In the genomic region with DNA sequence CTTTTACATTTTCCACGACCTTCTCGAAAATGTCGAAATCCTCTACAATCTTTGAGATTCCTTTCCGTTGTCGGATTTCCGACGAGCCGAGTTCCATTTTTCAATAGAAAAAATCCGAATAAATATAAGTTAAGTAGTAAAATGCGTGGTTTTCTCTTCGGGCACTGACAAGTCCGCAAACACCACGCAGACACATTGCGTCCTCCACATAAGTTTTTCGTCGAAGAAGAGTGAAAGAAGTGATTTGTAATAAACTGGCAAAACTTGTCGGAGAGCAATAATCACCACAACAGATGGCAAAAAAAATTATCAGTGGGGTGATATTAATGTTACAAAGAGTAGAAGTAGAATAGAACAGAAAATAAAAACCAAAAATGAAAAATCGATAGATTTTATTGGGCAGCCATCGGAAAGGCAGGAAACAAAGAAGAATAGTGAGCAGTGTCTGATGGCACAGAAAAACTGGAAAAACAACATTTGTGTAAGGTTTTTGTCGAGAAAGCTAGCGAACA, we compare ENCODE assay signal across 3 worm cellular contexts.
TF ChIP-seq lines count a peak whose summit lies in the region.

A gene (minus strand): TSS at position 462 of the 512 bp plus-strand sequence.

TF ChIP-seq in whole organism, L1 larva, 84 proteins besides CTCF, POLR2A, EP300 and RAD21 (continued from another document and continues in another):
- TF ChIP-seq hpl-2 (GFP tag; optimal IDR thresholded peaks at IDR 0.05; lab: Kevin White, UChicago) (no peak), nhr-19 (GFP tag; conservative IDR thresholded peaks at IDR 0.05; lab: Robert Waterston, UW) (no peak), zip-4 (GFP tag; optimal IDR thresholded peaks at IDR 0.05; lab: Kevin White, UChicago) (no peak), pax-3 (tag; optimal IDR thresholded peaks at IDR 0.05; lab: Kevin White, UChicago) (no peak), swsn-7 (tag; optimal IDR thresholded peaks at IDR 0.05; lab: Kevin White, UChicago) (peak; percentile 11), fkh-10 (GFP tag; optimal IDR thresholded peaks at IDR 0.05; lab: Kevin White, UChicago) (no peak), ztf-11 (tag; optimal IDR thresholded peaks at IDR 0.05; lab: Kevin White, UChicago) (no peak), nhr-237 (tag; optimal IDR thresholded peaks at IDR 0.05; lab: Kevin White, UChicago) (no peak), vab-15 (tag; optimal IDR thresholded peaks at IDR 0.05; lab: Kevin White, UChicago) (no peak), tlp-1 (tag; optimal IDR thresholded peaks at IDR 0.05; lab: Kevin White, UChicago) (no peak), unc-98 (GFP tag; IDR thresholded peaks at IDR 0.05; lab: Robert Waterston, UW) (no peak), nhr-28 (tag; optimal IDR thresholded peaks at IDR 0.05; lab: Kevin White, UChicago) (no peak), alr-1 (tag; optimal IDR thresholded peaks at IDR 0.05; lab: Kevin White, UChicago; ENCODE audit: borderline replicate concordance) (no peak), ceh-82 (tag; optimal IDR thresholded peaks at IDR 0.05; lab: Kevin White, UChicago) (peak in 1 of 3 experiments; percentile 9), nhr-85 (tag; lab: Kevin White, UChicago) (no peak), jun-1 (tag; optimal IDR thresholded peaks at IDR 0.05; lab: Kevin White, UChicago) (no peak), mef-2 (tag; optimal IDR thresholded peaks at IDR 0.05; lab: Kevin White, UChicago) (no peak), unc-130 (tag; optimal IDR thresholded peaks at IDR 0.05; lab: Kevin White, UChicago) (peak; percentile 41), egl-27 (tag; optimal IDR thresholded peaks at IDR 0.05; lab: Kevin White, UChicago) (no peak), snu-23 (GFP tag; optimal IDR thresholded peaks at IDR 0.05; lab: Kevin White, UChicago) (peak; percentile 38), nhr-77 (tag; optimal IDR thresholded peaks at IDR 0.05; lab: Kevin White, UChicago) (no peak), xbp-1 (tag; optimal IDR thresholded peaks at IDR 0.05; lab: Kevin White, UChicago) (no peak), dpl-1 (GFP tag; optimal IDR thresholded peaks at IDR 0.05; lab: Kevin White, UChicago) (peak in 2 of 3 experiments; percentile 8 to 24), ztf-4 (tag; optimal IDR thresholded peaks at IDR 0.05; lab: Kevin White, UChicago) (no peak), efl-3 (GFP tag; optimal IDR thresholded peaks at IDR 0.05; lab: Kevin White, UChicago) (no peak), hlh-4 (tag; optimal IDR thresholded peaks at IDR 0.05; lab: Kevin White, UChicago) (no peak), fkh-4 (tag; optimal IDR thresholded peaks at IDR 0.05; lab: Kevin White, UChicago; ENCODE audit: borderline replicate concordance) (no peak), sox-4 (tag; optimal IDR thresholded peaks at IDR 0.05; lab: Kevin White, UChicago) (no peak), fkh-8 (tag; optimal IDR thresholded peaks at IDR 0.05; lab: Kevin White, UChicago) (no peak), dsc-1 (tag; optimal IDR thresholded peaks at IDR 0.05; lab: Kevin White, UChicago) (no peak), C16A3.4 (tag; optimal IDR thresholded peaks at IDR 0.05; lab: Kevin White, UChicago) (no peak), C04F5.9 (tag; optimal IDR thresholded peaks at IDR 0.05; lab: Kevin White, UChicago) (no peak), blmp-1 (tag; optimal IDR thresholded peaks at IDR 0.05; lab: Kevin White, UChicago) (peak; percentile 85), tbx-2 (tag; optimal IDR thresholded peaks at IDR 0.05; lab: Kevin White, UChicago) (no peak), elt-2 (tag; optimal IDR thresholded peaks at IDR 0.05; lab: Kevin White, UChicago) (no peak), lsy-2 (tag; optimal IDR thresholded peaks at IDR 0.05; lab: Kevin White, UChicago) (peak in 1 of 2 experiments; percentile 44), Y116A8C.19 (tag; optimal IDR thresholded peaks at IDR 0.05; lab: Kevin White, UChicago; ENCODE audit: borderline replicate concordance) (no peak), ces-1 (GFP tag; optimal IDR thresholded peaks at IDR 0.05; lab: Kevin White, UChicago) (no peak), lin-14 (GFP tag; optimal IDR thresholded peaks at IDR 0.05; lab: Kevin White, UChicago) (peak; percentile 0), lin-13 (GFP tag; optimal IDR thresholded peaks at IDR 0.05; lab: Kevin White, UChicago) (no peak), mep-1 (tag; optimal IDR thresholded peaks at IDR 0.05; lab: Kevin White, UChicago) (peak; percentile 42), lin-15B (tag; optimal IDR thresholded peaks at IDR 0.05; lab: Kevin White, UChicago) (no peak), nhr-90 (tag; optimal IDR thresholded peaks at IDR 0.05; lab: Kevin White, UChicago; ENCODE audit: poor library complexity) (no peak)

TF ChIP-seq in whole organism, L3 larva, 47 proteins besides CTCF, POLR2A, EP300 and RAD21 (continued from another document):
- TF ChIP-seq nhr-12 (tag; optimal IDR thresholded peaks at IDR 0.05; lab: Kevin White, UChicago) (no peak), fos-1 (tag; optimal IDR thresholded peaks at IDR 0.05; lab: Kevin White, UChicago) (no peak), fkh-10 (GFP tag; optimal IDR thresholded peaks at IDR 0.05; lab: Kevin White, UChicago) (no peak), unc-39 (tag; optimal IDR thresholded peaks at IDR 0.05; lab: Kevin White, UChicago) (no peak), ceh-9 (tag; optimal IDR thresholded peaks at IDR 0.05; lab: Kevin White, UChicago) (no peak), nhr-28 (tag; optimal IDR thresholded peaks at IDR 0.05; lab: Kevin White, UChicago) (no peak), tbx-2 (tag; optimal IDR thresholded peaks at IDR 0.05; lab: Kevin White, UChicago) (no peak), nhr-237 (tag; optimal IDR thresholded peaks at IDR 0.05; lab: Kevin White, UChicago) (no peak), nhr-43 (tag; optimal IDR thresholded peaks at IDR 0.05; lab: Kevin White, UChicago; ENCODE audit: poor library complexity, severe bottlenecking) (no peak), ceh-16 (tag; optimal IDR thresholded peaks at IDR 0.05; lab: Kevin White, UChicago) (no peak), elt-3 (tag; optimal IDR thresholded peaks at IDR 0.05; lab: Kevin White, UChicago) (no peak), pqm-1 (tag; optimal IDR thresholded peaks at IDR 0.05; lab: Kevin White, UChicago) (no peak), hmg-11 (tag; optimal IDR thresholded peaks at IDR 0.05; lab: Kevin White, UChicago) (peak; percentile 16)

TF ChIP-seq in whole organism, L4 larva, 104 proteins besides CTCF, POLR2A, EP300 and RAD21 (continued from another document):
- TF ChIP-seq egl-27 (tag; optimal IDR thresholded peaks at IDR 0.05; lab: Kevin White, UChicago) = no peak
